Fruit fly (Drosophila melanogaster): ENCODE measurements around the gene RhoGAP93B.

DNA sequence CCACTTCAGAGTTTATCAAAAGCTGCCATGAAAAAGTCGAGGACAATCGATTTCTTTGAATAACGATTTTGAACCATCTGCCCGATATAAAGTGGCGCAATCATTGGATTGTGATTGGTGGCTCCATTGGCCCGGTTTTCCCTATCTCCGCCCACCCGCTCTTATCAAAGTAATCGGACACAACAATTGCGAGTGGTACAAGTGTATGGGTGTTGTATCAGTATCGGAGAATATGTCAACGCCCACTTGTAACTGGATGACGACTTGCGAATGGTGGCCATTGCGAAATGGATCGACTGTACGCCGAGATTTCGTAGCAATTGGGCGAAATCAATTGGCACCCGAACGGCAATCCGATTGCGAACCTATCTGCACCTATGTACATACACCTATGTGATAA lies 20.1 kb downstream of the RhoGAP93B start:
- TF ChIP-seq CG8478 (optimal IDR thresholded peaks at IDR 0.05) (no peak), CTCF (optimal IDR thresholded peaks at IDR 0.05) (no peak)

Measured in S2 (cell line).